Worm (Caenorhabditis elegans): ENCODE data around the gene chil-25.

DNA sequence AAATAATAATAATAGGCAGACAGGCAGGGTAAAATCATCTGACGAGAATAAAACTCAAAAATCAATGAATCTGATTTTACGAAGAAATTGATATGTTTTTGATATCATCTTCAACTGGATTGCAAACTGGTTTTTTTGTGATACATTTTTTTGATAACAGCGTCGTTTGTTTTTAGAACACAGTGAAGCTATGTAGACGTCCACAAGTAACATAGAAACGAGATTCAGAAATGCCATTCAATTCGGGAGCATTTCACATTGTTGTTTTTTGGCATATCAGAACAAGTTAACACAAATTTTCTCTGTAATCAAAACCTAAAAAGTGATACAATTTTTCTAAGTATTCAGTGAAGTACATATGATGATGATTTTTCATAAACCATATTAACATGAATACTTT lies 36.0 kb downstream of the chil-25 start, which contains the start of gene chil-13:
- TF ChIP-seq nhr-47 (tag; optimal IDR thresholded peaks at IDR 0.05): no peak
- TF ChIP-seq ztf-11 (tag; optimal IDR thresholded peaks at IDR 0.05): no peak
